Worm (Caenorhabditis elegans): ENCODE data around the gene C16D9.4.

C16D9.4 gene

ce11 chrV:8198994-8199393 is 43.7 kb downstream of the C16D9.4 start, which contains the start of gene F20D6.11:
Gene F20D6.11, minus strand, starts transcription at chrV:8199094.
- TF ChIP-seq unc-3 (GFP tag; conservative IDR thresholded peaks at IDR 0.05): no peak
- TF ChIP-seq unc-3 (tag; optimal IDR thresholded peaks at IDR 0.05): no peak
- no peak for TF ChIP-seq ceh-2 (tag; optimal IDR thresholded peaks at IDR 0.05)
- no peak for TF ChIP-seq pros-1 (tag; optimal IDR thresholded peaks at IDR 0.05)
- TF ChIP-seq rnt-1 (tag; optimal IDR thresholded peaks at IDR 0.05): no peak
- TF ChIP-seq unc-86 (tag; optimal IDR thresholded peaks at IDR 0.05): no peak
- no peak for TF ChIP-seq hlh-30 (tag; optimal IDR thresholded peaks at IDR 0.05; ENCODE audit: insufficient read depth)
- no peak for TF ChIP-seq unc-42 (tag; optimal IDR thresholded peaks at IDR 0.05)
- no peak for TF ChIP-seq elt-4 (tag; optimal IDR thresholded peaks at IDR 0.05)
- TF ChIP-seq fkh-6 (tag; optimal IDR thresholded peaks at IDR 0.05): no peak
- TF ChIP-seq nfya-1 (tag; optimal IDR thresholded peaks at IDR 0.05): no peak
- TF ChIP-seq mec-3 (tag; optimal IDR thresholded peaks at IDR 0.05; ENCODE audit: borderline replicate concordance): no peak
- TF ChIP-seq eyg-1 (tag; optimal IDR thresholded peaks at IDR 0.05): no peak
- no peak for TF ChIP-seq lim-6 (tag; optimal IDR thresholded peaks at IDR 0.05)
- no peak for TF ChIP-seq lin-11 (tag; optimal IDR thresholded peaks at IDR 0.05)
- no peak for TF ChIP-seq sox-4 (tag; optimal IDR thresholded peaks at IDR 0.05)
- TF ChIP-seq Y22D7AL.16 (tag; optimal IDR thresholded peaks at IDR 0.05): no peak
- TF ChIP-seq ceh-19 (GFP tag; optimal IDR thresholded peaks at IDR 0.05): no peak

- TF ChIP-seq pqm-1 (tag; optimal IDR thresholded peaks at IDR 0.05): no peak
- TF ChIP-seq che-1 (tag; optimal IDR thresholded peaks at IDR 0.05): no peak
Measured at ce11 chrV:8196993-8197392, 45.7 kb downstream of the C16D9.4 start.

- TF ChIP-seq tbx-2 (tag; optimal IDR thresholded peaks at IDR 0.05) (no peak), ceh-14 (tag; optimal IDR thresholded peaks at IDR 0.05) (no peak), nfya-1 (tag; optimal IDR thresholded peaks at IDR 0.05) (peak; percentile 10), unc-55 (GFP tag; optimal IDR thresholded peaks at IDR 0.05) (peak; percentile 82), fkh-6 (tag; optimal IDR thresholded peaks at IDR 0.05) (no peak), unc-86 (tag; optimal IDR thresholded peaks at IDR 0.05) (no peak), ceh-18 (tag; optimal IDR thresholded peaks at IDR 0.05) (peak; percentile 71), hlh-30 (tag; optimal IDR thresholded peaks at IDR 0.05; ENCODE audit: insufficient read depth) (peak; percentile 85), lim-6 (tag; optimal IDR thresholded peaks at IDR 0.05) (no peak), ceh-31 (tag; optimal IDR thresholded peaks at IDR 0.05) (no peak)
Measured at ce11 chrV:8195889-8196418, 46.7 kb downstream of the C16D9.4 start, which contains the start of gene F20D6.10. Gene F20D6.10, minus strand, starts transcription at chrV:8195939.

Data from whole organism, late embryonic.